Worm (Caenorhabditis elegans) whole organism, L1 larva: ENCODE data around the gene bus-1.

ENCODE experiments used
- ama-1 ChIP-seq: fragments of 150-350 bp; optimal IDR thresholded peaks from 2 replicates; lab custom pipeline; 2014
- ceh-82 ChIP-seq, 3 experiments: fragments of 150-350 bp in 1 of 3; sonication (generic microtip) in 2 of 3; optimal IDR thresholded peaks; 2 replicates each; lab custom pipeline; 2014 to 2017; ENCODE audit warnings: missing biosample characterization in 3 of 3, missing genetic modification characterization in 3 of 3
- hpl-2 ChIP-seq: fragments of 150-350 bp; optimal IDR thresholded peaks from 2 replicates; lab custom pipeline; 2014; ENCODE audit warnings: missing biosample characterization, missing genetic modification reagents, missing genetic modification characterization
- nhr-11 ChIP-seq: fragments of 150-350 bp; optimal IDR thresholded peaks from 2 replicates; lab custom pipeline; 2014; ENCODE audit warnings: missing biosample characterization, missing genetic modification characterization
- nhr-12 ChIP-seq: sonication (generic microtip); optimal IDR thresholded peaks from 2 replicates; lab custom pipeline; 2017; ENCODE audit warnings: missing biosample characterization, missing genetic modification characterization
- nhr-71 ChIP-seq: sonication (generic microtip); optimal IDR thresholded peaks from 2 replicates; lab custom pipeline; 2016; ENCODE audit warnings: mild to moderate bottlenecking, missing genetic modification characterization, moderate library complexity, missing compliant biosample characterization
- nhr-76 ChIP-seq: sonication (generic microtip); optimal IDR thresholded peaks from 2 replicates; lab custom pipeline; 2017; ENCODE audit warnings: missing biosample characterization, missing genetic modification characterization
- snpc-4 ChIP-seq: fragments of 150-350 bp; optimal IDR thresholded peaks from 2 replicates; lab custom pipeline; 2014; ENCODE audit warnings: missing biosample characterization, missing genetic modification characterization
- tbx-2 ChIP-seq: sonication (generic microtip); optimal IDR thresholded peaks from 2 replicates; lab custom pipeline; 2016; ENCODE audit warnings: missing genetic modification characterization, missing compliant biosample characterization
- unc-130 ChIP-seq: fragments of 150-350 bp; optimal IDR thresholded peaks from 2 replicates; lab custom pipeline; 2017; ENCODE audit warnings: missing biosample characterization, missing genetic modification characterization, inconsistent platforms
- zag-1 ChIP-seq: fragments of 150-350 bp; optimal IDR thresholded peaks from 2 replicates; lab custom pipeline; 2014; ENCODE audit warnings: missing biosample characterization, missing genetic modification characterization

DNA sequence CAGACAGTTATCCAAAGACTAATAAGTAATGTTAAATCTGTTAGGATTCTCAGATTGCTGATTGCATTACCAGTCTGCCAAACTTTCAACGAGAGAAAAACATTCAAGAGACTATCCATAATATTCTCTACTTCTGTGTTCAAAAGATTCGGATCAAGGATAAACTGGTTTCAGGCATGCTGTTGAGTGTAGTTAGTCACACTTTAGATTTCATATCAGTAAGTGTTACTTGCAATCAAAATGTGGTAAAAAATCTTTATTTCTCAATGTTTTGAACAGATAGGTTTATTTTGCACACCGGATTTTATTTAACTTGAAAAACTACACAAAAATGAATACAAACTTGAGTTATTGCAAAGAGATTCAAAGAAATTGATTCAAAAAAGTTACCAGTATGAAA, 2.5 kb downstream of the bus-1 start, which contains the start of gene oac-41:
- TF ChIP-seq tbx-2 (no peak), hpl-2 (no peak), nhr-71 (tag; lab: Kevin White, UChicago) (no peak), nhr-12 (tag; lab: Kevin White, UChicago) (no peak), ceh-82 (tag; optimal IDR thresholded peaks at IDR 0.05; lab: Kevin White, UChicago) (no peak), nhr-76 (tag; lab: Kevin White, UChicago) (no peak), ama-1 (lab: Kevin White, UChicago) (no peak), zag-1 (tag; lab: Kevin White, UChicago) (no peak), snpc-4 (tag; lab: Kevin White, UChicago) (no peak), nhr-11 (tag; lab: Kevin White, UChicago) (no peak), unc-130 (tag; lab: Kevin White, UChicago) (no peak)
